Worm (Caenorhabditis elegans): ENCODE results near the gene alh-5.

ce11 chrV:1964806-1965205 is 34.6 kb downstream of the alh-5 start, which contains the start of gene srj-15:
- no peak for TF ChIP-seq nhr-25 (tag; optimal IDR thresholded peaks at IDR 0.05)
- TF ChIP-seq hmg-11 (tag; optimal IDR thresholded peaks at IDR 0.05): no peak
- no peak for TF ChIP-seq egl-27 (tag; optimal IDR thresholded peaks at IDR 0.05)
- no peak for TF ChIP-seq fos-1 (tag; optimal IDR thresholded peaks at IDR 0.05)
- no peak for TF ChIP-seq elt-2 (tag; optimal IDR thresholded peaks at IDR 0.05)
